Fruit fly (Drosophila melanogaster): ENCODE measurements around the gene SA2.

The SA2 gene

DNA sequence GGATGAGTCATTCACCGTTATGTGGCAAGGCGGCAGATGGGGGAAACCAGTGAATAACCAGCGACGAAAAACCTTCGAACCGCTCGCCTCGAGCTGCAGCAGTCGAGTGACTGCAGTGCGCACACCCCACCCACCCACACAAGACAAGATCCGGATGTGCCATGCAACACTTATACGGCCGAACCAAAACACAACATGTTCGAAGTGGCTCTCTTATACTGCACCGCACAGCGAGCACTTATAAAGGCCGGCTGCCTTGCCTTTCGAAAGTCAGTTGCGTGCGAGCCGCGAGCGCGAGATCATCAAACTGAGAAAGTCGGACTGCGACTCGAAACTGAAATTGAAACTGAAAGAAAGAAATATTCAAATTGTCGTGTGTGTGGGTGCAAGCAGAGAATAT is 25.9 kb upstream of the SA2 start, which contains the start of gene rho (continued):
- TF ChIP-seq twi (tag; optimal IDR thresholded peaks at IDR 0.05) (peak; percentile 19), Max (GFP tag; optimal IDR thresholded peaks at IDR 0.05) (peak; percentile 19), CG15479 (GFP tag; optimal IDR thresholded peaks at IDR 0.05) (peak; percentile 14), CG1529 (GFP tag; optimal IDR thresholded peaks at IDR 0.05) (peak; percentile 31), bowl (GFP tag; IDR thresholded peaks at IDR 0.05) (no peak; the same call in 1 of the 2 replicates), Lpt (GFP tag; optimal IDR thresholded peaks at IDR 0.05) (no peak), CG2202 (tag; optimal IDR thresholded peaks at IDR 0.05) (peak; percentile 17), CG2199 (GFP tag; IDR thresholded peaks at IDR 0.05) (peak; percentile 54; the same call in 1 of the 3 replicates), CG11398 (GFP tag; optimal IDR thresholded peaks at IDR 0.05) (peak; percentile 12), ranshi (GFP tag; IDR thresholded peaks at IDR 0.05) (no peak; the same call in 1 of the 2 replicates), CG1024 (GFP tag; IDR thresholded peaks at IDR 0.05) (peak; percentile 4; the same call in 1 of the 2 replicates), unc-4 (GFP tag; IDR thresholded peaks at IDR 0.05; ENCODE audit: partially characterized antibody) (0 out of 2 replicates have a peak, but pooled peaks have one; percentile 11), dysf (GFP tag; IDR thresholded peaks at IDR 0.05) (no peak), ato (GFP tag; IDR thresholded peaks at IDR 0.05; ENCODE audit: partially characterized antibody) (peak; percentile 71; the same call in 1 of the 2 replicates), nom (GFP tag; optimal IDR thresholded peaks at IDR 0.05) (peak; percentile 46), Ets65A (GFP tag) (peak; percentile 63), CG1233 (GFP tag; optimal IDR thresholded peaks at IDR 0.05) (peak; percentile 1), amos (GFP tag; IDR thresholded peaks at IDR 0.05; ENCODE audit: partially characterized antibody) (peak; percentile 46; the same call in 1 of the 2 replicates), luna (GFP tag; optimal IDR thresholded peaks at IDR 0.05) (no peak), E2f2 (GFP tag; IDR thresholded peaks at IDR 0.05) (peak; percentile 35), row (GFP tag; IDR thresholded peaks at IDR 0.05) (0 out of 3 replicates have a peak, but pooled peaks have one; percentile 4), CG10979 (tag; optimal IDR thresholded peaks at IDR 0.05) (peak; percentile 5), HLH4C (GFP tag; IDR thresholded peaks at IDR 0.05; ENCODE audit: partially characterized antibody) (peak; percentile 48; the same call in 1 of the 3 replicates), unpg (GFP tag; optimal IDR thresholded peaks at IDR 0.05) (peak; percentile 48), insv (GFP tag; optimal IDR thresholded peaks at IDR 0.05) (peak in 1 of 2 experiments; percentile 13), ara (GFP tag; IDR thresholded peaks at IDR 0.05) (peak; percentile 29; the same call in 1 of the 2 replicates), emc (GFP tag; optimal IDR thresholded peaks at IDR 0.05) (no peak), CG8359 (GFP tag; optimal IDR thresholded peaks at IDR 0.05; ENCODE audit: borderline replicate concordance) (peak; percentile 11), lab (GFP tag; optimal IDR thresholded peaks at IDR 0.05) (peak; percentile 39), Side (GFP tag; optimal IDR thresholded peaks at IDR 0.05) (peak; percentile 52)

- peak; percentile 43 for TF ChIP-seq D (optimal IDR thresholded peaks at IDR 0.05)
- no peak for TF ChIP-seq D (GFP tag; optimal IDR thresholded peaks at IDR 0.05)
- no peak for TF ChIP-seq Hsf (GFP tag; optimal IDR thresholded peaks at IDR 0.05)
- TF ChIP-seq CG11247 (GFP tag; IDR thresholded peaks at IDR 0.05) = 0 out of 2 replicates have a peak, but pooled peaks have one; percentile 10
- peak in 1 of 2 experiments; percentile 72 for TF ChIP-seq tll (GFP tag; optimal IDR thresholded peaks at IDR 0.05)
- peak; percentile 94 for TF ChIP-seq twi (tag; optimal IDR thresholded peaks at IDR 0.05)
- TF ChIP-seq CG15479 (GFP tag; optimal IDR thresholded peaks at IDR 0.05) = peak; percentile 33
- no peak for TF ChIP-seq CG33557 (GFP tag; optimal IDR thresholded peaks at IDR 0.05)
These were observed 24.2 kb upstream of the SA2 start for dm6 chr3L:1461831-1462230.

dm6 chr3L:1457998-1458728 is 20.5 kb upstream of the SA2 start:
- TF ChIP-seq Camta (GFP tag; optimal IDR thresholded peaks at IDR 0.05) = no peak
- no peak for TF ChIP-seq Atf-2 (GFP tag; optimal IDR thresholded peaks at IDR 0.05)
- TF ChIP-seq CG9797 (GFP tag; optimal IDR thresholded peaks at IDR 0.05) = no peak
- no peak for TF ChIP-seq Fer1 (GFP tag; optimal IDR thresholded peaks at IDR 0.05)
- TF ChIP-seq Nf-YB (GFP tag; optimal IDR thresholded peaks at IDR 0.05) = no peak
- no peak for TF ChIP-seq Opbp (GFP tag; IDR thresholded peaks at IDR 0.05; ENCODE audit: partially characterized antibody)
- TF ChIP-seq Max (GFP tag; optimal IDR thresholded peaks at IDR 0.05) = no peak
- no peak for TF ChIP-seq amos (GFP tag; IDR thresholded peaks at IDR 0.05; ENCODE audit: partially characterized antibody)
- TF ChIP-seq stc (GFP tag; IDR thresholded peaks at IDR 0.05) = no peak
- no peak for TF ChIP-seq Sry-β (GFP tag; optimal IDR thresholded peaks at IDR 0.05)
- TF ChIP-seq ara (GFP tag; IDR thresholded peaks at IDR 0.05) = no peak
- no peak for TF ChIP-seq CG13894 (tag; optimal IDR thresholded peaks at IDR 0.05)
- no peak for TF ChIP-seq NFAT (GFP tag; IDR thresholded peaks at IDR 0.05)
- peak; percentile 34 for TF ChIP-seq lbe (GFP tag; optimal IDR thresholded peaks at IDR 0.05)
